Worm (Caenorhabditis elegans) whole organism, L4 larva: ENCODE measurements around the gene T06E6.15.

Source experiments
- D1046.2 ChIP-seq: fragments of 200-800 bp; sonication (Bioruptor generic); IDR thresholded peaks from 2 replicates; pipeline ENCODE4 v1.3.6; 2022; ENCODE audit warnings: missing genetic modification characterization, missing compliant biosample characterization
- F10B5.3 ChIP-seq: sonication (generic microtip); optimal IDR thresholded peaks from 2 replicates; lab custom pipeline; 2016; ENCODE audit warnings: mild to moderate bottlenecking, missing genetic modification characterization, missing compliant biosample characterization
- Y105C5A.15 ChIP-seq: fragments of 200-800 bp; sonication (Bioruptor generic); IDR thresholded peaks from 2 replicates; pipeline ENCODE4 v1.3.6; 2022; ENCODE audit warnings: missing genetic modification characterization, missing compliant biosample characterization
- ZK546.5 ChIP-seq, 2 experiments: sonication (generic microtip); optimal IDR thresholded peaks; 2 replicates each; lab custom pipeline; 2017; ENCODE audit warnings: missing biosample characterization in 2 of 2, missing genetic modification characterization in 2 of 2
- aha-1 ChIP-seq: fragments of 150-350 bp; peaks from one replicate; lab custom pipeline; 2014; ENCODE audit warnings: missing biosample characterization, missing genetic modification characterization
- aly-2 ChIP-seq: sonication (generic microtip); optimal IDR thresholded peaks from 2 replicates; lab custom pipeline; 2018; ENCODE audit warnings: missing biosample characterization, missing genetic modification characterization
- ceh-32 ChIP-seq: sonication (generic microtip); optimal IDR thresholded peaks from 2 replicates; lab custom pipeline; 2016; ENCODE audit warnings: mild to moderate bottlenecking, missing genetic modification characterization, missing compliant biosample characterization; ENCODE audit not compliant: poor library complexity
- daf-16 ChIP-seq, 3 experiments: sonication (generic microtip); optimal IDR thresholded peaks; 2 replicates each; lab custom pipeline; 2016 to 2017; ENCODE audit warnings: missing genetic modification characterization in 3 of 3, missing genetic modification reagents in 3 of 3, mild to moderate bottlenecking in 2 of 3, missing compliant biosample characterization in 2 of 3, missing biosample characterization in 1 of 3, moderate library complexity in 1 of 3
- daf-19 ChIP-seq: fragments of 200-800 bp; sonication (Bioruptor generic); conservative IDR thresholded peaks from 2 replicates; pipeline ENCODE4 v1.3.6; 2022; ENCODE audit warnings: missing genetic modification characterization, missing compliant biosample characterization
- dmd-6 ChIP-seq: fragments of 200-800 bp; sonication (Bioruptor generic); IDR thresholded peaks from 2 replicates; pipeline ENCODE4 v1.3.6; 2022; ENCODE audit warnings: missing genetic modification reagents, missing genetic modification characterization, missing compliant biosample characterization
- dve-1 ChIP-seq: sonication (generic microtip); optimal IDR thresholded peaks from 2 replicates; lab custom pipeline; 2017; ENCODE audit warnings: antibody characterized with exemption, mild to moderate bottlenecking, missing genetic modification characterization, missing compliant biosample characterization; ENCODE audit not compliant: insufficient read depth
- egl-43 ChIP-seq: fragments of 200-800 bp; sonication (Bioruptor generic); IDR thresholded peaks from 2 replicates; pipeline ENCODE4 v1.3.6; 2022; ENCODE audit warnings: missing genetic modification reagents, missing genetic modification characterization, missing compliant biosample characterization
- lin-38 ChIP-seq: fragments of 200-800 bp; sonication (Bioruptor generic); IDR thresholded peaks from 2 replicates; pipeline ENCODE4 v1.3.6; 2022; ENCODE audit warnings: missing genetic modification reagents, missing genetic modification characterization, missing compliant biosample characterization
- lir-3 ChIP-seq: sonication (generic microtip); optimal IDR thresholded peaks from 2 replicates; lab custom pipeline; 2016; ENCODE audit warnings: mild to moderate bottlenecking, missing genetic modification characterization, missing compliant biosample characterization
- mdt-29 ChIP-seq: fragments of 200-800 bp; sonication (Bioruptor generic); IDR thresholded peaks from 2 replicates; pipeline ENCODE4 v1.3.6; 2022; ENCODE audit warnings: missing genetic modification reagents, missing genetic modification characterization, missing compliant biosample characterization
- mxl-2 ChIP-seq: fragments of 200-800 bp; sonication (Bioruptor generic); conservative IDR thresholded peaks from 2 replicates; pipeline ENCODE4 v1.3.6; 2022; ENCODE audit warnings: missing genetic modification reagents, missing genetic modification characterization, missing compliant biosample characterization
- nhr-10 ChIP-seq: fragments of 150-350 bp; optimal IDR thresholded peaks from 2 replicates; lab custom pipeline; 2014; ENCODE audit warnings: missing biosample characterization, missing genetic modification characterization
- nhr-111 ChIP-seq: fragments of 200-800 bp; sonication (Bioruptor generic); optimal IDR thresholded peaks from 2 replicates; lab custom pipeline; 2018; ENCODE audit warnings: mild to moderate bottlenecking, missing genetic modification characterization, missing compliant biosample characterization
- nhr-25 ChIP-seq: sonication (generic microtip); optimal IDR thresholded peaks from 2 replicates; lab custom pipeline; 2017; ENCODE audit warnings: missing genetic modification characterization, mild to moderate bottlenecking, missing compliant biosample characterization, antibody characterized with exemption, moderate library complexity, borderline replicate concordance; ENCODE audit not compliant: insufficient read depth
- nhr-28 ChIP-seq: fragments of 150-350 bp; optimal IDR thresholded peaks from 2 replicates; lab custom pipeline; 2014; ENCODE audit warnings: missing biosample characterization, missing genetic modification characterization
- nhr-48 ChIP-seq: sonication (generic microtip); optimal IDR thresholded peaks from 2 replicates; lab custom pipeline; 2016; ENCODE audit warnings: mild to moderate bottlenecking, missing genetic modification characterization, missing compliant biosample characterization
- nhr-6 ChIP-seq: fragments of 150-350 bp; optimal IDR thresholded peaks from 2 replicates; lab custom pipeline; 2014; ENCODE audit warnings: missing biosample characterization, missing genetic modification characterization
- nhr-76 ChIP-seq: fragments of 150-350 bp; optimal IDR thresholded peaks from 2 replicates; lab custom pipeline; 2014; ENCODE audit warnings: missing biosample characterization, missing genetic modification characterization
- nhr-77 ChIP-seq: fragments of 150-350 bp; optimal IDR thresholded peaks from 2 replicates; lab custom pipeline; 2014; ENCODE audit warnings: missing biosample characterization, missing genetic modification characterization
- pqm-1 ChIP-seq: sonication (generic microtip); optimal IDR thresholded peaks from 2 replicates; lab custom pipeline; 2017; ENCODE audit warnings: missing biosample characterization, missing genetic modification characterization
- saeg-2 ChIP-seq: fragments of 200-800 bp; sonication (Bioruptor generic); IDR thresholded peaks from 2 replicates; pipeline ENCODE4 v1.3.6; 2022; ENCODE audit warnings: missing genetic modification reagents, missing genetic modification characterization, missing compliant biosample characterization
- set-16 ChIP-seq: fragments of 200-800 bp; sonication (Bioruptor generic); IDR thresholded peaks from 2 replicates; pipeline ENCODE4 v1.3.6; 2022; ENCODE audit warnings: missing genetic modification reagents, missing genetic modification characterization, missing compliant biosample characterization
- skn-1 ChIP-seq: fragments of 150-350 bp; optimal IDR thresholded peaks from 2 replicates; lab custom pipeline; 2014; ENCODE audit warnings: missing biosample characterization, missing genetic modification characterization
- unc-62 ChIP-seq, 3 experiments: fragments of 150-350 bp in 1 of 3; sonication (generic microtip); optimal IDR thresholded peaks in 2 of 3; peaks in 1 of 3; 1 replicate in 1 of 3; 2 replicates in 2 of 3; lab custom pipeline; 2014 to 2017; ENCODE audit warnings: missing biosample characterization in 3 of 3, missing genetic modification characterization in 3 of 3, missing genetic modification reagents in 3 of 3, missing genotype in 1 of 3
- zip-11 ChIP-seq: fragments of 200-800 bp; sonication (Bioruptor generic); IDR thresholded peaks from 2 replicates; pipeline ENCODE4 v1.3.6; 2022; ENCODE audit warnings: missing genetic modification characterization, missing compliant biosample characterization

The T06E6.15 gene

ce11 chrV:15444615-15445014, 45.0 kb upstream of the T06E6.15 start, which contains the start of gene T26H5.9:
TSS of gene T26H5.9 (plus strand) at chrV:15444916.
- TF ChIP-seq unc-62 (GFP tag; optimal IDR thresholded peaks at IDR 0.05 in 1 of 2; lab: Kevin White, UChicago): peak in 1 of 2 experiments; percentile 92
- no peak for TF ChIP-seq unc-62 (tag; optimal IDR thresholded peaks at IDR 0.05; lab: Kevin White, UChicago)
- TF ChIP-seq ZK546.5 (tag; optimal IDR thresholded peaks at IDR 0.05; lab: Kevin White, UChicago): no peak
- TF ChIP-seq nhr-28: peak; percentile 45
- TF ChIP-seq daf-16 (GFP tag; optimal IDR thresholded peaks at IDR 0.05; lab: Kevin White, UChicago): no peak
- TF ChIP-seq daf-16 (tag; optimal IDR thresholded peaks at IDR 0.05; lab: Kevin White, UChicago): peak; percentile 39
- TF ChIP-seq pqm-1 (tag; lab: Kevin White, UChicago): peak; percentile 12

ce11 chrV:15444188-15444587, 44.6 kb upstream of the T06E6.15 start, which contains the start of gene T26H5.11:
TSS of gene T26H5.11 (minus strand) at chrV:15444288.
- TF ChIP-seq saeg-2 (no peak), lir-3 (no peak), ceh-32 (tag; lab: Kevin White, UChicago) (no peak), nhr-76 (tag; lab: Kevin White, UChicago) (no peak), set-16 (no peak)

ce11 chrV:15443708-15444107, 44.1 kb upstream of the T06E6.15 start, which contains the start of gene T26H5.10:
TSS of gene T26H5.10 (minus strand) at chrV:15443808.
- no peak for TF ChIP-seq nhr-28
- TF ChIP-seq nhr-10 (tag; lab: Kevin White, UChicago): no peak

- TF ChIP-seq Y105C5A.15 (no peak), nhr-111 (GFP tag; lab: Kevin White, UChicago) (no peak)
- TF ChIP-seq, all 104 proteins: peak for 0
Observed at ce11 chrV:15442384-15442783, 42.8 kb upstream of the T06E6.15 start.

- peak; percentile 66 for TF ChIP-seq nhr-6 (tag; lab: Kevin White, UChicago)
- TF ChIP-seq D1046.2 (GFP tag; lab: Robert Waterston, UW): no peak
- no peak for TF ChIP-seq lin-38 (GFP tag; lab: Robert Waterston, UW)
- peak; percentile 51 for TF ChIP-seq dve-1 (tag; lab: Kevin White, UChicago)
- peak; percentile 95; the same call in 1 of the 2 replicates for TF ChIP-seq dmd-6
- TF ChIP-seq pqm-1 (tag; lab: Kevin White, UChicago): peak; percentile 88
- no peak for TF ChIP-seq aly-2
- no peak for TF ChIP-seq F10B5.3 (tag; lab: Kevin White, UChicago)
- TF ChIP-seq nhr-77 (tag; lab: Kevin White, UChicago): peak; percentile 10
- no peak for TF ChIP-seq daf-19
- peak; percentile 25 for TF ChIP-seq nhr-48
- no peak for TF ChIP-seq nhr-25
- TF ChIP-seq skn-1: no peak
- TF ChIP-seq egl-43 (GFP tag; lab: Robert Waterston, UW): no peak
- TF ChIP-seq mdt-29 (GFP tag; lab: Robert Waterston, UW): no peak
- TF ChIP-seq nhr-28: peak; percentile 72
- TF ChIP-seq daf-16 (GFP tag; optimal IDR thresholded peaks at IDR 0.05; lab: Kevin White, UChicago): no peak
- TF ChIP-seq daf-16 (tag; optimal IDR thresholded peaks at IDR 0.05; lab: Kevin White, UChicago): peak; percentile 71
Observed at ce11 chrV:15436133-15436532, 36.5 kb upstream of the T06E6.15 start.

- TF ChIP-seq pqm-1 (tag; lab: Kevin White, UChicago) (peak; percentile 57), daf-16 (GFP tag; optimal IDR thresholded peaks at IDR 0.05; lab: Kevin White, UChicago) (no peak), daf-16 (tag; optimal IDR thresholded peaks at IDR 0.05; lab: Kevin White, UChicago) (peak; percentile 53), zip-11 (GFP tag; lab: Robert Waterston, UW) (no peak)
- TF ChIP-seq, all 104 proteins: peak for 2
Observed at ce11 chrV:15434647-15435046, 35.1 kb upstream of the T06E6.15 start.

- TF ChIP-seq mxl-2 (GFP tag; lab: Robert Waterston, UW): peak; percentile 56; the same call in 1 of the 2 replicates
- TF ChIP-seq aha-1 (tag; lab: Kevin White, UChicago): peak; percentile 38
- TF ChIP-seq, all 104 proteins: peak for 2; not testable (repeated sequence) for 102
Observed at ce11 chrV:15433654-15434053, 34.1 kb upstream of the T06E6.15 start.
